Fruit fly (Drosophila melanogaster): ENCODE data around the gene Ucp4B.
A peak's percentile ranks its signal among the peaks of the same experiment; 100 is the strongest.

The Ucp4B gene

dm6 chr2L:5974122-5974521, 4.5 kb downstream of the Ucp4B start (continued):
- TF ChIP-seq Mrtf (GFP tag; IDR thresholded peaks at IDR 0.05) (no peak), CG1024 (GFP tag; IDR thresholded peaks at IDR 0.05) (peak; percentile 45; the same call in 1 of the 2 replicates), Hmr (GFP tag; optimal IDR thresholded peaks at IDR 0.05) (peak; percentile 81), seq (GFP tag; IDR thresholded peaks at IDR 0.05) (peak; percentile 73), CG17912 (GFP tag; optimal IDR thresholded peaks at IDR 0.05) (peak; percentile 61), CG10543 (GFP tag; optimal IDR thresholded peaks at IDR 0.05) (peak; percentile 84), fru (optimal IDR thresholded peaks at IDR 0.05) (no peak), lola (GFP tag; optimal IDR thresholded peaks at IDR 0.05) (peak in 1 of 3 experiments; percentile 19), slou (GFP tag; optimal IDR thresholded peaks at IDR 0.05) (no peak), CG2889 (GFP tag; IDR thresholded peaks at IDR 0.05) (no peak), CG1792 (GFP tag; optimal IDR thresholded peaks at IDR 0.05) (no peak), dmrt11E (tag; optimal IDR thresholded peaks at IDR 0.05) (peak; percentile 33), CG31224 (GFP tag; IDR thresholded peaks at IDR 0.05) (no peak), ro (GFP tag; IDR thresholded peaks at IDR 0.05) (no peak), CG10654 (GFP tag; optimal IDR thresholded peaks at IDR 0.05) (peak; percentile 47), ems (GFP tag; optimal IDR thresholded peaks at IDR 0.05) (no peak), CG12744 (GFP tag; optimal IDR thresholded peaks at IDR 0.05) (no peak), Jarid2 (GFP tag; optimal IDR thresholded peaks at IDR 0.05) (peak; percentile 55), gt (GFP tag; IDR thresholded peaks at IDR 0.05) (no peak), CG9797 (GFP tag; optimal IDR thresholded peaks at IDR 0.05) (no peak), Vsx1 (GFP tag; optimal IDR thresholded peaks at IDR 0.05) (peak; percentile 86), hb (GFP tag; IDR thresholded peaks at IDR 0.05; ENCODE audit: partially characterized antibody) (no peak), CG33557 (GFP tag; optimal IDR thresholded peaks at IDR 0.05) (peak; percentile 61), unc-4 (GFP tag; IDR thresholded peaks at IDR 0.05; ENCODE audit: partially characterized antibody) (no peak), gfzf (GFP tag; optimal IDR thresholded peaks at IDR 0.05) (no peak), ERR (GFP tag; optimal IDR thresholded peaks at IDR 0.05) (no peak), Lhr (GFP tag; optimal IDR thresholded peaks at IDR 0.05) (peak; percentile 23), Elba2 (GFP tag; optimal IDR thresholded peaks at IDR 0.05) (no peak), Dbx (GFP tag; IDR thresholded peaks at IDR 0.05) (peak; percentile 49; the same call in 1 of the 3 replicates), chinmo (GFP tag; IDR thresholded peaks at IDR 0.05; ENCODE audit: partially characterized antibody) (peak; percentile 86; the same call in 3 of the 4 replicates), repo (GFP tag; optimal IDR thresholded peaks at IDR 0.05) (no peak), yki (optimal IDR thresholded peaks at IDR 0.05) (no peak), CG10209 (GFP tag; optimal IDR thresholded peaks at IDR 0.05) (peak; percentile 74), Abd-B (GFP tag; optimal IDR thresholded peaks at IDR 0.05) (no peak), tio (GFP tag; optimal IDR thresholded peaks at IDR 0.05) (no peak), CG15601 (tag; optimal IDR thresholded peaks at IDR 0.05) (peak; percentile 82), CG4360 (GFP tag; IDR thresholded peaks at IDR 0.05) (0 out of 2 replicates have a peak, but pooled peaks have one; percentile 20), inv (GFP tag; IDR thresholded peaks at IDR 0.05; ENCODE audit: partially characterized antibody) (no peak), ab (GFP tag; optimal IDR thresholded peaks at IDR 0.05) (no peak), CG8388 (GFP tag; optimal IDR thresholded peaks at IDR 0.05) (no peak), Dll (GFP tag; IDR thresholded peaks at IDR 0.05; ENCODE audit: partially characterized antibody) (no peak), Adf1 (GFP tag; IDR thresholded peaks at IDR 0.05) (0 out of 2 replicates have a peak, but pooled peaks have one; percentile 15), ssp (GFP tag; IDR thresholded peaks at IDR 0.05) (no peak), Spps (tag; optimal IDR thresholded peaks at IDR 0.05) (peak; percentile 6), bigmax (GFP tag; optimal IDR thresholded peaks at IDR 0.05) (peak; percentile 11), CG1832 (GFP tag; optimal IDR thresholded peaks at IDR 0.05) (no peak), CG3163 (GFP tag; optimal IDR thresholded peaks at IDR 0.05) (peak; percentile 4), lov (optimal IDR thresholded peaks at IDR 0.05) (no peak), lov (GFP tag; IDR thresholded peaks at IDR 0.05) (peak; percentile 50; the same call in 1 of the 3 replicates), Doc3 (GFP tag; IDR thresholded peaks at IDR 0.05; ENCODE audit: partially characterized antibody) (no peak), Dref (GFP tag; IDR thresholded peaks at IDR 0.05) (no peak)

Data from whole organism, embryonic.